Fruit fly (Drosophila melanogaster): ENCODE results near the gene Nedd4.

Nedd4 gene

DNA sequence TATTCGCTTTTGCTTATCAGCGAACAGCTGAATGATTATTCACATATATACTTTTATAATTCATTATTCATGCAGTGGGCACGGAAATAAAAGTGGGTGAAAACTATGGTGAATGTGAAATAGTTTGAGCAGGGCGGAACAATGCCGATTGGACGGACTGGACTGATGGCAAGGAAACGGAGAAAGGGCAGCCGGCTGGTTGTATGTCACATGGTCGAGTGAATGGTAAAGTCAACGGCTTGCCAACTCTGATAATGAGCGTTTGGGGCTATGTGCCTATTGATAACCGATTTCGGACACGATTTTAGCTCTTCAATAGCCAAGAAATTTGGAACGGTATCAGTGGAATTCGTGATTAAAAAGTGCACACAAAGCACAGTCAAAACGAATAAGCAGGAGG, 5.9 kb downstream of the Nedd4 start:
- TF ChIP-seq noc (tag; optimal IDR thresholded peaks at IDR 0.05): no peak

DNA sequence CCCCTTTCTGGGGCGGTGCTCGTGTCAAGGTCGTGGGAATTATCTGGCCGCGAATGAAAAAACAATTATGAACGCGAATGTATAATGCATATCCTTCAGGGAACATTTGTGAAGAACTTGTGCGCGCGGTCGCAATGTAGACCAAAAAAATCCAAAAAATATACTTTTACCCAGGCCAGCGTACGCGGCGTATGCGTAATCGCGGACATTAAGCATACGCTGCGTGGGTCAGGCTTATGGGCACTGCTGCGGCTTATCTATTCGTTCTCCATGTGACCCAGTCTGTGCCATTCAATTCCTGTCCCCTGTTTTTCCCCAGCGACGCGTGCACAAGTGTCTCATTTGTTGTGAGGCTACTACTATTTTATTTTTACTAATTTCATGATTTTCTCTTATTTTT, 8.4 kb downstream of the Nedd4 start:
- TF ChIP-seq noc (tag; optimal IDR thresholded peaks at IDR 0.05): no peak

DNA sequence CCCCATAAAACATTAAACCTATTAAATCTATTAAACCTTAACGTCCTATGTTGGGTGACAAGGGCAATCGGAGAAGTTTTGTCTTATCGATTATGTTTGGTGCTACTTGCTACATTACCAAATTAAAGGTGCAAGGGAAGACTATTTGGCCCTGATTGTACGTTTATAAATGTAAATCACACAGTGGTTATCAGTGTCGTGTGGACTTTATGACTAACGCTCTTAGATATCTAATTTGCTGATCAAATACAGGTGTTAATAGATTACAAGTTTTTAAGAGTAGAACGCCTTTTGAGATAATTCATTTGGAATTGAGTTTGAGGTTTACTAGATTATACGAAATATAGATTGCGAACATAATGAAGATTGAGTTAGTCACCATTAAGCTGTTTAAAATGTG, 9.0 kb downstream of the Nedd4 start:
- no peak for TF ChIP-seq noc (tag; optimal IDR thresholded peaks at IDR 0.05)

DNA sequence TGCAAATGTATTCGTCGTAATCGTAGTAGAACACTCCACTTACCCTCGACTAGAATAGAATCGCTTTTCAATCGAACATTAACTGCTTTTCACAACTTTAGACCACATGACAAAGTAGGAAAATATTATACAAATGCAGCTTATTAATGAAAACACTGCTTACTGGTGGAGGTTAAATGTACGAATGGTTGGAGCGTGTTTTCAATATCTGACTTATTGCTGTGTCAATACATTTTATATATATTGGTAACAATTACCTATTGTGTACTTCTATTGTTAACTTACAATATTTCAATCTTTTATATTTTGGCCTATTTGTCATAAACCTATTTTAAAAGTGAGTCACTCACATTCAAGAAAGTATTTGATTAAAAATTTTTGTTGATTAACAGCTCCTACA, 10.1 kb downstream of the Nedd4 start:
- no peak for TF ChIP-seq noc (tag; optimal IDR thresholded peaks at IDR 0.05)

DNA sequence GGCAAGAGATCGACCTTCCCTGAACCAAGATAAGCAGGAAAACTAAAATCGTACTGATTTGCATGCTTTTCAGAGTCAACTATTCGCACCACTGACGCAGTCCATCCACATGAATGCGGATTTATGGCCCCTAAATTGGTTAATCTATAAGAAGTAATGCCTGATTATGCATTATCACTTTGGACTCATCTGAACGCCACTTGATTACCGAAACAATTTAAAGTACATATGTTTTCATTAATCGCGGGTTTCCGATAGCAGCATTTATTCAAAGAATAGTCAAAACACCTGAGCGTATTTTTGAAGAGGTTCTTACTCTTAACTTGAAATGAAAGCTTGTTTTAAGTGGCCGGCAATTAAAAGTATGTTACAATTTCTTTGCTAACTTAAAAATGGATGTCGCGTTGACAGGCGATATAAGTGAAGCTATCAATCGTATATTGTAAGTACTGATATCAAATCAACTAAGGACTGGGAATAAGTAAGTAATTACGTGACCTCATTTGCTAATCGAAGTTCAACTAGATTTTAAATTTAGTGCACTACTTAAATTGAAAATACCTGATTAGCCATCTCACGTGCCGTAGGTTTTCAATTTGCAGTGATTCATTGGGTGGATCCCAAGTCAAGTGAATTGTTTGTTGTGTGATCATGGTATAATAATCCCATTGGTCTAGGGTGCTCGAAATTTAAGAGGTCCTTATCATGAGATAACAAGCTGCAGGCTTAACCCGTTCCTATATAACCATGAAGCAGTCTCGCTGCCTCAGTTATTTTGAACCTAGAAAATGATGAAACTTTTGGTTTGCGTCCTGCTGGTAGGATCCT, 19.4 kb downstream of the Nedd4 start, which contains the start of the genes Jon74E and CG7542:
Gene Jon74E, minus strand, starts transcription at position 79 of the 828 bp plus-strand sequence.
Gene CG7542, plus strand, starts transcription at position 778 of the 828 bp plus-strand sequence.
- TF ChIP-seq noc (tag; optimal IDR thresholded peaks at IDR 0.05): no peak

DNA sequence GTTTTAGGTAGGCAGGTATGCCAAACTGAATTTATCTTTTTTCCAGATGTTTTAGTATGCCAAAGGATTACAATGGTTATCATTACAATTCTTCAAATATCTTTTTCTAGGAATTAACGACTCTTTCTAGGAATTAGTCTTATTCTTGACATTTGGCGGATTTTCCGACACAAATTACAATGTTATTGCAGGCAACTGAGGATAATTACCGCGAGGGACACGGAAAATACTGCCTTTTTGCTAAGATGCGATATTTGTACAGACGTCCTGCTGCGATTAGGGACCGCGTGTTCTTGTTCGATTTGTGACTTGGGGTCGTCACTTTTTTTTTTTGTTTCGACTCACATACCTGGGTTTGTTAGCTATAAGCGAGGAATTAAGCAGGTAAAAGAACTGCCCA, 25.9 kb downstream of the Nedd4 start:
- no peak for TF ChIP-seq noc (tag; optimal IDR thresholded peaks at IDR 0.05)

DNA sequence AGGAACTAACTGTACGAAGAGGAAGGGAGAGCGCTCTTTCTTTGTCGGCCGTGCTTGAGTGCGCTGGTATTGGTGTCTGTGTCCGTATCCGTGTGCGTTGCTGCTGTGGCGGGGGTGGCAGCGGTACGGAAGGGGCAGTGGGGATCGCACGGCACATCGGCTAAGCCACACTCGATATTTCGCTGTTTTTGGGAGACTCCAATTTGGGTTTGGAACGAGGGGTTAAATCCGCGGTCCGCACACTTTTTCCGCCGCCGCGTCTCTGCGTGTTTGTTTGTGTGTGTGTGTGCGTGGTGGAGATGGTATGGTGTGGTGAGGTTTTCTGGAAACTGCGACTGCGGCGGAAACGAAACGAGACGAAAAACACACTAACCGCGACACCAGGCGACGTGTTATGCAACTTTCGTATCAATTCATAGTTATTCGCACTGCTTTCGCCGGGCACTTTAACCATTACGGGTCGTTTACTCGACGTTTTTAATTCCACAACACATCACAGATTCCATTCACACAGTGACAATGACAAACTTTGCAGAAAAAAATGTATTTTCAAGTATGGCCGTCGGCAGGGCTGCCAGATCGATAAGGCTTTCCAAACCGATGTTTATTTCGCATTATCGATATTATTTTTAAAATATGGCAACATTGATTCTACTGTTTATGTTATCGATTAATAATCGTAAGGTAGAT, 27.5 kb downstream of the Nedd4 start, which contains the start of gene CycT:
Gene CycT, minus strand, starts transcription at position 574 of the 690 bp plus-strand sequence.
- peak; percentile 53 for TF ChIP-seq noc (tag; optimal IDR thresholded peaks at IDR 0.05)

DNA sequence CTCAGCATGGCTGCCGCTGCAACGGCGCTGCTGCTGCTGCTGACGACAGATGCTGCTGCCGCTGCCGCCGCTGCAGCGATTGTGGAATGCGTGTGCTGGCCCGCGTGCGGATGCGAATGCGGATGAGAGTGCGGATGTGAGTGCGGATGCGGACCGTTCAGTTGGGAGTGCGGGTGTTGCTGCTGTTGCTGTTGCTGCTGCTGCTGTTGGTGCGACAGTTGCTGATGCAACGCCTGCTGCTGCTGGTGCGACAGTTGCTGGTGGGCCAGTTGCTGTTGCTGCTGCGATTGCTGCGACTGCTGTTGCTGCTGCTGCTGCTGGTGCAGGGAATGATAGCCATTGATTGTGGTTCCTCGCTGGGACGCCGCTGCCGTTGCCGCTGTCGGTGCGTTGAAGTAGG, 32.4 kb downstream of the Nedd4 start:
- TF ChIP-seq noc (tag; optimal IDR thresholded peaks at IDR 0.05): no peak

DNA sequence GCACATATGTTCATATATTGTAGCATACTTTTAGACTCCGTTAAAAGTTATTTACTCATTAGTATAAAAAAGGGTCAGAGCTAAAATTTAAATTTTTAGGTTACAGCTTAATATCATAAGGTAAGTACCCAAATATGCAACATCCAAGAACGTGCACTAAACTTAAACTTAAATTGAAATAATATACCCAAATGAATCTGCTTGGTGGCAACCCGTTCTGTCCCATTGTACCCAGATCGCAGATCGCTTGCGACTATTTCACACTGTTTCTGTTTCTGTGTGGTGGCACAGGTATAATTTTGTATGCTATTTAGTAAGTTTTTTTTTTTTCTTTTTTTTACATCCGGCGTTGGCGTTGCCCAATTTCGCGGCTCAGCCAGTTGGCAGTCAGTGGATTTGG, 33.3 kb downstream of the Nedd4 start:
- no peak for TF ChIP-seq noc (tag; optimal IDR thresholded peaks at IDR 0.05)

DNA sequence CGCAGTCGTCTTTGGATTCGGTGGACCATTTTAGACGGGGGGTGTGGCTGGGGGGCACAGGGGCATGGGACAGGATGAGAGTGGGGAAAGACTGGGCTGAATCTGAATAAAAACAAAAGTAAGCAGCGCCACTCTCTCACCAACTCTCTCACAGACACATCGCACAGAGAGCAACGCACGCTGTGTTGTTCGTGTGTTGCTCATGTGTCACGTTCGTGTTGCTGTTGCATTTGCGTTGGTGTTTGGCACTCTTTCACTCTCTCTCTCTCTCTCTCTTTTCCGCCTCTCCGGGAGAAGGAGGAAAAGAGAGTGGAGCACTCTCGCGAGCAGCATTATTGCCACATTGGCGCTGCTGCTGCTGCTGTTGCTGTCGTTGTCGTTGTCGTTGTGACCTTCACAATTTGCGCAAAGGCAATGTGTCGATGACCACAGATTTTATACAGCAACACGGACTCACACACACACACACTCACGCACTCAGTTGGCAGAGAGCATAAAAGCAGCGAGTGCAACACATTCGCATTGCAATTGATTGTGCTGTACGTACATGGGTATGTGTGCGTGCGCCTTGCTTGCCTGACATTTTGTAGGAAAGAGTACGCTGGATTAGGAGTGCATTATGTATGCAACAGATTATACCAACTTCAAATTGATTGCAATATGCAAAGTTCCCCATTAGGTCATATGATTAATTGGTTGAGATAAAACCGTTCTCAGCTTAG, 33.8 kb downstream of the Nedd4 start:
- TF ChIP-seq noc (tag; optimal IDR thresholded peaks at IDR 0.05): no peak

DNA sequence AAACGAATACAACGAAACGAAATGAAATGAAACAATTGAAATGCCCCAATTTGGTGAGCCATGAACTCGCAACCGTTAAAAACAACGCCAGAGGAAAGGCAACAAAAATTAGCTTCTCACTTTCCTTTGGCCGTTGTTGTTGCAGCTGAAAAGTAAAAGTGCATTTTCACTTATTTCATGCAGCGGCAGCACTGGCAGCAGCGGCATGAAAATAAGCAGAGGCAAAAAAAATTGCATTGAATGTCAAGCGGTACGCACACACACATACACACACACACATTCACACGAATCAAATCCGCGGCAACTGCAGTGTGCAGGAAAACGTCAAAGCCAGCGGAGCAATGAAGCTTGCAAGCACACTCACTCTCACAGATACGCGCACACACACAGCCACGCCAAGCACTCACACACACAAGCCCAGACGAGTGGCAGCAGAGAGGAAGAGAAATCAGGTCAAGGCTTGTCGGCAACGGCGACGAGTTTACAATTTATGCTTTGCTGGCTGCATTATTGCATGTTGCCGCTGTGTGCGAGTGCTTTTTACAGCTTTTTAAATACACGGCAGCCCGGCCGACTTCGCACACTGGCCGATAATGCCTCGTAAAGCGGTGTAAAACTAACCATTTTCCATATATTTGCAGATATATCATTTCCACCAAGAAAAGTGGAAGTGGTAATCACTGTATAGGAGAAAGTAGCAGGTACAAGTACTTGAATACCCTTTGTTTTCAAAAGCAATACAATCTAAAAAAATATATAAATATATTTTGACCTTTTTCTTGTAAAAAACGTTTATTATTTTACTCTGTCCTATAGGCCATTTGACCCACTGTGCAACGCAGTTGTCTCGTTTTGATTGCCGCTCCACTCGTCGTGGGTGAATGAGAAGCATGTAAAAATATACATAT, 36.7 kb downstream of the Nedd4 start:
- TF ChIP-seq noc (tag; optimal IDR thresholded peaks at IDR 0.05): no peak

DNA sequence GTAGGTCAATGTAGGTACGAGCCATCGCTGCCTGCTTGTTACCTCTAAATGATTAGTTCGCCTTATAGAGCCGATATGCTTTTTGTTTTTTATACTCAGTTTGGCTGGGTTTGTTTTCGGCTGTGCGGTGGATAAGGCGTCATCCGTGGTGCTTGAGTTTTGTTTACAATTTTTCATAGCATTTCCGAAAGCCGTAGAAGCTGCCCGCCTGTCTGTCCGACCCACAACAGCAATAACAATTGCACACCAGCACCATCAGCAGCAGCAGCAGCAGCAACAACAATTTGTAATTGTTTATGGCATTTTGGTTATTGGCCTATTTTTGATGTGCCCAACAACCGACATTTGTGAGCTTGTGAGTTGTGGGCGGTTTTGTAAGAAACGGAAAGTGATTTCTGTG, 38.8 kb downstream of the Nedd4 start:
- TF ChIP-seq noc (tag; optimal IDR thresholded peaks at IDR 0.05): no peak

DNA sequence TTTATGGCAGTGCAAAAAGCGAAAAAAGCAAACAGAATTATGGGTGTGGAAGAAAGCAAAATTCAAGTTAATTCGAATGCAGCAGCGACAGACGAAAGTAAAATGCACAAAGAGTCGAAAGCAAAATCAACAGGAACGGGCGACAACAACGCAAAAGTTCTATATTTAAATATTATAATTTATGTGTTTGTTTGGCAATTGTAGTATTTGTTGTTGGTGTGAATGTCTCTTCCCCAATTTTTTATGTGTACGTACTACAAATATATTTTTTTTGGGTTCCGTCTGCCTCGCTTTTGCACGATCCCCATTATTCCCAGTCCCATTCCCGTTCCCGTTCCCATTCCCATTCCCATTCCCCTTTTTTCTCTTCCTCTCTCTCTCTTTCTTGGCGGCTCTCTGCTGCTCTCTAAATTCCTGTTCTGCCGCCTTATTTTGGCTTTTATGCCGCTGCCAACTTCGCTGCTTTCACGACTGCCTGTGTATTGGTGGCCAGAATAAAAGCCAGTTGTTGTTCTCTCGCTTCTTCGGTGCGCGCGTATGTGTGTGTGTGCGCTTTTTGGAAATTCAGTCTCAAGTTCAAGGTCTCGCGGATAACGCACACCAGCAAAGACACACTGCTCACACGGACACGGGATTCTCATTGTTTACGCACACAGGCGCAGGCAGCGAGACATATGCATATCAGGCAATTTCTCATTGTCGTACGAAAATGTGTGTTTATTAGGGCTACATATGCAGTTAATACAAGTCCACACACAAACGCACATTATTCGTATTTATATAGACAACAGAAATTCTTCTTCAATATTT, 40.1 kb downstream of the Nedd4 start:
- TF ChIP-seq noc (tag; optimal IDR thresholded peaks at IDR 0.05): peak; percentile 15

DNA sequence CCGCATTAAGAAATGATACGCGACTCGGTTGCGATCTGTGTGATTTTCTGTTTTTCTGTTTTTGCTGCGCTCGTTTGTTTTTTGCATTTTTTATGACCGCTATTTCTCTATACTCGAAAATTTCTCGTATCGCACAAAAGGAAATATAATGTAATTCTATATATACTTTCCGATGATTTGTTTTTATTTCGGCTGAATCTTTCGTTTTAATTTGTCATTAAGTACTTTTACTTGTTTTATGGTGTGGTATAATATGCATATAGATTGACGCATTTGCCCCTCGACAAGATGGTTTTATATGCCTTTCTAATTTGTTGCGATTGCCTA, 40.6 kb downstream of the Nedd4 start:
- TF ChIP-seq noc (tag; optimal IDR thresholded peaks at IDR 0.05): no peak

DNA sequence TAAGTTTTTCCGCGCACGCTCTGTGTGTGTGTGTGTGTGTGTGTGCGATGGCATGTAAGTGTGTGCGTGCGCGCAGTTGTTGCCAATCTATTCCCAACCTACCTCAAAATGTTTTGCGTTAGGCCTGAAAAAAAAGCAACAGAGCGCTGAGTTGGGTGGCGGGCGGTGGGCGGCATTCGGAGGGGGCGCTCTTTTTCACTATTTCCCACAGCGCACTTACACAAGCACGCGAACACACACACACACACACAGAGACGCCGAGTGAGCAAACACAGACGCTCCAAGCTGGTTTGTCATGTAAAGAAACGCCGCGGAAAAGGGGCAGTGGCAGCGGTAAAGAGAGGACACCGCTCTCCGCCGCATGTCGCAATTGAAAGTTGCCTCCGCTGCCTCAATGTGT, 42.2 kb downstream of the Nedd4 start:
- TF ChIP-seq noc (tag; optimal IDR thresholded peaks at IDR 0.05): no peak

Measured in whole organism, larva.